Worm (Caenorhabditis elegans) whole organism, L1 larva: ENCODE data around the gene C30E1.4.

Experiments
- ama-1 ChIP-seq: fragments of 150-350 bp; optimal IDR thresholded peaks from 2 replicates; lab custom pipeline; 2014
- fkh-4 ChIP-seq: sonication (generic microtip); optimal IDR thresholded peaks from 2 replicates; lab custom pipeline; 2016; ENCODE audit warnings: missing compliant biosample characterization, missing genetic modification characterization, borderline replicate concordance
- fkh-8 ChIP-seq: sonication (generic microtip); optimal IDR thresholded peaks from 2 replicates; lab custom pipeline; 2016; ENCODE audit warnings: mild to moderate bottlenecking, missing genetic modification characterization, missing compliant biosample characterization
- jun-1 ChIP-seq: fragments of 150-350 bp; optimal IDR thresholded peaks from 2 replicates; lab custom pipeline; 2014; ENCODE audit warnings: missing biosample characterization, missing genetic modification reagents, missing genetic modification characterization
- lsy-2 ChIP-seq, 2 experiments: fragments of 150-350 bp; optimal IDR thresholded peaks; 2 replicates each; lab custom pipeline; 2014; ENCODE audit warnings: missing biosample characterization in 2 of 2, missing genetic modification characterization in 2 of 2
- mef-2 ChIP-seq: fragments of 150-350 bp; optimal IDR thresholded peaks from 2 replicates; lab custom pipeline; 2014; ENCODE audit warnings: missing biosample characterization, missing genetic modification characterization
- mep-1 ChIP-seq: fragments of 150-350 bp; optimal IDR thresholded peaks from 2 replicates; lab custom pipeline; 2014; ENCODE audit warnings: missing biosample characterization, missing genetic modification characterization
- tbx-2 ChIP-seq: sonication (generic microtip); optimal IDR thresholded peaks from 2 replicates; lab custom pipeline; 2016; ENCODE audit warnings: missing genetic modification characterization, missing compliant biosample characterization
- tlp-1 ChIP-seq: fragments of 150-350 bp; optimal IDR thresholded peaks from 2 replicates; lab custom pipeline; 2014; ENCODE audit warnings: missing biosample characterization, missing genetic modification characterization
- vab-15 ChIP-seq: sonication (generic microtip); optimal IDR thresholded peaks from 2 replicates; lab custom pipeline; 2017; ENCODE audit warnings: missing genotype, mild to moderate bottlenecking, missing genetic modification characterization, missing compliant biosample characterization

DNA sequence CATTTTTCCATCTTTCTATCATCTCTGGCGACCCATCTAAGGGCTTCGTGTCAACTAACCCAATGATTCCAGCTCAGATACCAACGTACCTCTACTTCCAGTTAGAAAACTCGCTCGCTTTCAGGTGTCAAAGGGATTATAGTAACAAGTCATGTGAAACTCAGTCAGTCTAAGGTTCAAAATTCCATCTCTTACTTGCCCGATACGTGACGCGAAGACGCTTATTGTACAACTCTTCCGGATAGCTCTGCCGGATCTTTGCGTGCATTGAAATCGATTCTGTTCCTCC, 6.5 kb downstream of the C30E1.4 start:
- TF ChIP-seq ama-1 (lab: Kevin White, UChicago) (no peak), tlp-1 (tag; lab: Kevin White, UChicago) (no peak), fkh-8 (tag; lab: Kevin White, UChicago) (no peak), lsy-2 (tag; optimal IDR thresholded peaks at IDR 0.05; lab: Kevin White, UChicago) (no peak), mef-2 (tag; lab: Kevin White, UChicago) (no peak), tbx-2 (tag; lab: Kevin White, UChicago) (no peak), mep-1 (tag; lab: Kevin White, UChicago) (no peak), jun-1 (tag; lab: Kevin White, UChicago) (no peak), fkh-4 (tag; lab: Kevin White, UChicago) (no peak), vab-15 (tag; lab: Kevin White, UChicago) (no peak)
